Worm (Caenorhabditis elegans): ENCODE results near the gene dnj-1.
"Not testable (repeated sequence)": the region's sequence is repeated elsewhere in the genome, so short reads cannot be mapped to it uniquely, and the experiment has no call there.

Gene dnj-1

DNA sequence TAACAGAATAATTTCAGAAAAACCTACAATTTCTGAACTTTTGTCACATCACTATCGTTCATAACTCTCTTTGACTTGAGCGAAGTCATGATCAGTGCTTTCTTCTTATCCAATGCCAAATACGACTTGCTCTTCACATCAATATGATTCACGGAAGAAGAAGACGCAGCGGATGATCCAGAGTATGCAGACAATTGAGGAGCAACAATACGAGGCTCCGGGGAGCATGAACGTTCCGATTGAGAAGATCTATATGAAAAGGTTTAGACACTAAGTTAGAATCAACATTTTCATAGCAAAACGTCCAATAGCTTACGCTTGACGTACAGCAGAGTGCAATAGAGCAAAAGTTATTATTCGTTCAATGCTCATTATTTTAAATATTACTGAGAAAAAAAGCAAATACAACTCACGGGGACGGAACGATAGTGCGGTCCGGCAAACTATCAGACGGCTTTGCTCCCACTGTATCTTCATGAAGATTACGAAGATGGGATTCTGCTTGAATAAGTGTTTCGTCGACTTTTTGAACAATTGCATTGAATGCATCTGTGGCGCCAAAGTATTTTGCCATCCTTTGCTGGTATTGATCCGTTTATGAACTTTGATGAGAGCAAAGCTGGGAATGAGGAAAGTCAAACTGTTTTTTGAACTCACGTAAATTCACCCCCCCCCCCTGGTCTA, 38.1 kb upstream of the dnj-1 start, which contains the start of gene C05C12.5:
Gene C05C12.5 (minus strand): TSS at position 642 of the 684 bp plus-strand sequence.
- TF ChIP-seq mep-1 (tag; optimal IDR thresholded peaks at IDR 0.05): no peak
- no peak for TF ChIP-seq bed-3 (GFP tag; optimal IDR thresholded peaks at IDR 0.05)
- TF ChIP-seq drap-1 (GFP tag; optimal IDR thresholded peaks at IDR 0.05): no peak
- TF ChIP-seq ceh-83 (GFP tag; optimal IDR thresholded peaks at IDR 0.05): no peak
- TF ChIP-seq unc-39 (tag; optimal IDR thresholded peaks at IDR 0.05): no peak
- no peak for TF ChIP-seq ham-2 (GFP tag; optimal IDR thresholded peaks at IDR 0.05)
- TF ChIP-seq cnd-1 (tag; optimal IDR thresholded peaks at IDR 0.05): no peak
- TF ChIP-seq unc-120 (tag; optimal IDR thresholded peaks at IDR 0.05; ENCODE audit: poor library complexity, severe bottlenecking): no peak

DNA sequence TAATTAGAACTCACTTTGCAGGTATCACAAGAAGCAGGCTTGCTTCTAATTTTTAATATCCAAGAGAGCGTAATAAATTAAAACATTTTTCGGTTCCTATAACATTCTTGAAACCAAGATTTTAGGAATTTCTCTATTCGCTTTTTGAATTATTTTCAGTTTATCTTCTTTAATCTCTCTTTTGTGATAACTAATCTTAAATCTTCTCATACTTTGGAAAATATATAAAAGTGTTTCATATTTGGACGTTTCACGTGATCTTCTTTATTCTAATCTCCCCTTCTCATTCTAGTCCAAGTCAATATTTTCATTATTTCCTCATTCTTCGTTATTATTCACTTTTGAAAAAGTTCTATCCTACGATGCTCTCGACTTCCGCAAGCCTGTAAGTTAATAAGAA, 37.3 kb upstream of the dnj-1 start, which contains the start of gene F54D1.1:
Gene F54D1.1 (plus strand): TSS at position 301 of the 400 bp plus-strand sequence.
- TF ChIP-seq nhr-237 (tag; optimal IDR thresholded peaks at IDR 0.05): no peak
- no peak for TF ChIP-seq unc-120 (tag; optimal IDR thresholded peaks at IDR 0.05; ENCODE audit: poor library complexity, severe bottlenecking)

DNA sequence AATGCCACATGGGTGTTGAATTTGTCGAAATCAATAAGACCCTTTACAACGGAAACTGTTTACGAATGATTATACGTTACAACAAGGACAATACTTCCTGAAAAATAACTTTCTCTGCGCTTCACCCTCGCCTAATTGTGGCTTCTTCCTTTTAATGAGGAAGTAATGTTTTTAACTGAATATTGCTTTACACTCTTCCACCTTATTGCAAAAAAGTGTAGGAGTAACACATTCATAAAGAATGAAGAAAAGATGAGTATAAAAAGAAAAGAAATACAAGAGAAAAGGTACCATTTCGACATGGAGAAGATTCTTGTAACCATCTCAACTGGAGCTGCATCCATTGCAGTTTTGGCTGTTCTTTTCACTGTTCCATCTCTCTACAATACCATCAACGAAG, 35.7 kb upstream of the dnj-1 start, which contains the start of gene col-126:
Gene col-126 (plus strand): TSS at position 301 of the 400 bp plus-strand sequence.
- TF ChIP-seq bed-3, ceh-43, ham-2 (GFP tag; optimal IDR thresholded peaks at IDR 0.05): not testable (repeated sequence)

DNA sequence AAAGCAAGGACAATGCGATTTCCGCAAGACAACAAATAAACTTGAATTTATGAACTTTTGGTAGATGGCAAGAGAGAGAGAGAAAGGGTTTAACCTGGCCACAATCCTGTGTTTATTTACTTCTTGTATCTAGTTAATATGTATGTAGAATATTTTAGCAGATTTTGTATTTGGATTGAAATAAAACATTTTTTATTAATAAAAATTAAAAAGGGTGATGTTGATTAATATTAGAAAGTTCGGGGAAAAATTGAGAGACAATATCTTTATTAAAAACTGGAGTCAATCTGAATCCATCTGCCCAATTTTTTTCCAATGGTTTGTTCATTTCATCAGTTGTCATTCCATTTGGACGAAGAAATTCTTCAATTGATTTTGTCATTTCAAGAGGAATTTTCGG, 32.7 kb upstream of the dnj-1 start, which contains the start of gene col-127:
Gene col-127 (minus strand): TSS at position 101 of the 400 bp plus-strand sequence.
- TF ChIP-seq zip-8 (tag; optimal IDR thresholded peaks at IDR 0.05) (no peak), unc-120 (tag; optimal IDR thresholded peaks at IDR 0.05; ENCODE audit: poor library complexity, severe bottlenecking) (no peak), tbx-8 (GFP tag; optimal IDR thresholded peaks at IDR 0.05) (no peak), elt-3 (tag; optimal IDR thresholded peaks at IDR 0.05) (no peak), lin-32 (GFP tag; optimal IDR thresholded peaks at IDR 0.05) (no peak), nhr-76 (tag; optimal IDR thresholded peaks at IDR 0.05) (no peak), unc-39 (tag; optimal IDR thresholded peaks at IDR 0.05) (no peak), flh-1 (GFP tag; optimal IDR thresholded peaks at IDR 0.05) (no peak), blmp-1 (tag; optimal IDR thresholded peaks at IDR 0.05) (no peak), mab-5 (tag; optimal IDR thresholded peaks at IDR 0.05) (no peak)

DNA sequence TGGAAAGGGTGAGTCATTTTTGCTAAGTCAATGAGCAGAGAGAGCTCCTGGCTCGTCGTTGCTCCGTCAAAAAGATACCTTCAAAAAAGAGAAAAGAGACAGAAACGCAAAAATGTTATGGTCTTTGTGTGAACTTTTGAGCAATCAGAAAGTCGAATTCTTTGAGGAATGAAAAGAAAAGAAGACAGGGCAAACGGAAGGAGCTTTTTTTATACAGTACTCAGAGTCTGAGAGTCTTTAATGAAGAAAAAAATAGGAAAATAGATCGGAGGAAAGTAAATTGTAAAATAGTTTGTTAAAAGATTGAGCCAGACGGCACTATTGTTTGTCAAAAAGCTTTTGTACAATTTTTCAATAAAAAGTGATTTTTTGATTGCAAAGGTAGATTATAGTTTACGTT, 29.4 kb upstream of the dnj-1 start:
- TF ChIP-seq lin-32 (GFP tag; optimal IDR thresholded peaks at IDR 0.05) (no peak), hlh-1 (tag; optimal IDR thresholded peaks at IDR 0.05) (no peak), blmp-1 (tag; optimal IDR thresholded peaks at IDR 0.05) (no peak), ham-2 (GFP tag; optimal IDR thresholded peaks at IDR 0.05) (no peak), ces-1 (GFP tag; optimal IDR thresholded peaks at IDR 0.05) (no peak), mep-1 (tag; optimal IDR thresholded peaks at IDR 0.05) (no peak), unc-120 (tag; optimal IDR thresholded peaks at IDR 0.05; ENCODE audit: poor library complexity, severe bottlenecking) (no peak), flh-1 (GFP tag; optimal IDR thresholded peaks at IDR 0.05) (no peak), nhr-12 (tag; optimal IDR thresholded peaks at IDR 0.05) (no peak), elt-3 (tag; optimal IDR thresholded peaks at IDR 0.05) (no peak), drap-1 (GFP tag; optimal IDR thresholded peaks at IDR 0.05) (no peak), ceh-83 (GFP tag; optimal IDR thresholded peaks at IDR 0.05) (no peak), pha-4 (tag; optimal IDR thresholded peaks at IDR 0.05) (no peak), nhr-237 (tag; optimal IDR thresholded peaks at IDR 0.05) (no peak), mls-2 (tag; optimal IDR thresholded peaks at IDR 0.05) (no peak), nhr-28 (tag; optimal IDR thresholded peaks at IDR 0.05) (no peak), unc-39 (tag; optimal IDR thresholded peaks at IDR 0.05) (no peak), nhr-2 (tag; optimal IDR thresholded peaks at IDR 0.05) (no peak), tbx-8 (GFP tag; optimal IDR thresholded peaks at IDR 0.05) (no peak), bed-3 (GFP tag; optimal IDR thresholded peaks at IDR 0.05) (no peak)

DNA sequence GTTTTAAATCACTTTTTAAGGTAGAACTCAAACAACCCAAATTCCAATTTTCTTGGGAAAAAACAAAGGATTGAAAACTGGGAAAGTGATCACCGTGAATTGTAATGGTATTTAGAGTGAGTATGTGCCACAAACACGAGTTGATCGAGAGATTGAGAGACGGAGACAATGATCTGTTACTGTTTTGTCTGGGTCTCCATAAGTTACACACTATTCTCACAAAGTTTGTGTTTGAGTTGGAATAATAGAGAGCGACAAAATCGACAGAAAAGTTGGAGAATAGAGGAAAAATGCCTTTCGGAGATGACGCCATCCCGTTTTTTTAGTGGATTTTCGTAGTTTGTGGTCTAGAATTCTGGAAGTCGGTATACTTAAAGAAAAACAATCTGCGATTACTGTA, 27.6 kb upstream of the dnj-1 start, which contains the start of gene nhr-7:
Gene nhr-7 (minus strand): TSS at position 101 of the 400 bp plus-strand sequence.
- no peak for TF ChIP-seq drap-1 (GFP tag; optimal IDR thresholded peaks at IDR 0.05)
- no peak for TF ChIP-seq lin-13 (tag; optimal IDR thresholded peaks at IDR 0.05)
- no peak for TF ChIP-seq nhr-237 (tag; optimal IDR thresholded peaks at IDR 0.05)
- no peak for TF ChIP-seq elt-1 (tag; optimal IDR thresholded peaks at IDR 0.05; ENCODE audit: borderline replicate concordance, insufficient read depth)
- TF ChIP-seq M03D4.4 (tag; optimal IDR thresholded peaks at IDR 0.05): no peak
- no peak for TF ChIP-seq mab-5 (tag; optimal IDR thresholded peaks at IDR 0.05)
- no peak for TF ChIP-seq mep-1 (tag; optimal IDR thresholded peaks at IDR 0.05)
- no peak for TF ChIP-seq bed-3 (GFP tag; optimal IDR thresholded peaks at IDR 0.05)
- TF ChIP-seq lin-32 (GFP tag; optimal IDR thresholded peaks at IDR 0.05): no peak
- no peak for TF ChIP-seq nhr-76 (tag; optimal IDR thresholded peaks at IDR 0.05)
- no peak for TF ChIP-seq cnd-1 (tag; optimal IDR thresholded peaks at IDR 0.05)
- no peak for TF ChIP-seq pha-4 (tag; optimal IDR thresholded peaks at IDR 0.05)
- no peak for TF ChIP-seq unc-39 (tag; optimal IDR thresholded peaks at IDR 0.05)
- no peak for TF ChIP-seq unc-120 (tag; optimal IDR thresholded peaks at IDR 0.05; ENCODE audit: poor library complexity, severe bottlenecking)

Data from whole organism, mixed stage, embryonic.